Worm (Caenorhabditis elegans) whole organism, midembryonic: ENCODE results near the gene C16C10.4.

Experiments
- cog-1 ChIP-seq: sonication (generic microtip); optimal IDR thresholded peaks from 2 replicates; lab custom pipeline; 2016; ENCODE audit warnings: missing genetic modification characterization, missing compliant biosample characterization
- klf-2 ChIP-seq: fragments of 200-800 bp; sonication (Bioruptor generic); conservative IDR thresholded peaks from 2 replicates; pipeline ENCODE4 v1.3.6; 2022; ENCODE audit warnings: missing genetic modification reagents, missing genetic modification characterization, missing compliant biosample characterization
- med-1 ChIP-seq: sonication (generic microtip); optimal IDR thresholded peaks from 2 replicates; lab custom pipeline; 2017; ENCODE audit warnings: missing genetic modification characterization, mild to moderate bottlenecking, missing compliant biosample characterization, antibody characterized with exemption, missing genetic modification reagents; ENCODE audit not compliant: insufficient read depth
- ref-1 ChIP-seq: fragments of 200-800 bp; sonication (Bioruptor generic); conservative IDR thresholded peaks from 2 replicates; pipeline ENCODE4 v1.3.6; 2022; ENCODE audit warnings: missing genetic modification reagents, missing genetic modification characterization, missing compliant biosample characterization
- tab-1 ChIP-seq: fragments of 200-800 bp; sonication (Bioruptor generic); IDR thresholded peaks from 2 replicates; pipeline ENCODE4 v1.3.6; 2022; ENCODE audit warnings: missing genetic modification characterization, missing compliant biosample characterization
- ztf-29 ChIP-seq: fragments of 200-800 bp; sonication (Bioruptor generic); IDR thresholded peaks from 2 replicates; pipeline ENCODE4 v1.3.6; 2022; ENCODE audit warnings: missing genetic modification reagents, missing genetic modification characterization, missing compliant biosample characterization

- TF ChIP-seq klf-2 (GFP tag; lab: Robert Waterston, UW), result no peak
- no peak for TF ChIP-seq tab-1 (GFP tag; lab: Robert Waterston, UW)
- no peak for TF ChIP-seq ref-1 (GFP tag; lab: Robert Waterston, UW)
- no peak for TF ChIP-seq cog-1 (tag; lab: Kevin White, UChicago)
- no peak for TF ChIP-seq ztf-29
- no peak for TF ChIP-seq med-1 (GFP tag; lab: Kevin White, UChicago)
Measured at ce11 chrIII:4194349-4195110, 23.4 kb downstream of the C16C10.4 start.
